Worm (Caenorhabditis elegans): ENCODE data around the gene lec-7.

The lec-7 gene

DNA sequence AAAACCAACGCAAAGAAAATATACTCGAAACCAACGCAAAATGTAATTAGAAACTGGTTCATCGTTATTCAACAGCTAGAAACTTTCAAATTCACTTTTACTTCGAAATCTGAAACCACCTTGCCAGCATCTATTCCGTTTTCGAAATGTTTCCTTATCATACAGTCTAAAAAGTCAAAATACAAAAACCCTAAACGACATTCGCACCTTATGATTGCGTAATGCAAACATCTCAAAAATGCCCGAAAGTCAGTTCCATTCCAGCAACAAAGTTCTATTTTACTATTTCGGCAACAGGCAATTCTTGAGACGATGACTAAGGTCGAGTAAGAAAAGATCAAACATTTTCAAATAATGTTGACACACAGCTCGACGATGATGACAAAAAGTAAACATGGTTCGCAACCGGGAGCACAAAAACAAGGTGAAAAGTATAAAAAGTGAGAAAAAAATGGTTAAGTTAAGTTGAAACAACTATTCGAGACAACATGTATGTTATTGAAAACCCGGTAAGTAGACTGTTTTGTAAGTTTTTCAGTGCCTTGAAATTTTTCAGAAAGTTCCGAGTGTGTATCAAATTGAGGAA is at the start of gene lec-7:
Gene lec-7 (plus strand): TSS at position 297 of the 586 bp plus-strand sequence.
- TF ChIP-seq flt-1 (GFP tag; IDR thresholded peaks at IDR 0.05) (no peak), tab-1 (GFP tag; IDR thresholded peaks at IDR 0.05) (no peak), T22C8.4 (GFP tag; IDR thresholded peaks at IDR 0.05) (no peak), ref-1 (GFP tag; conservative IDR thresholded peaks at IDR 0.05) (no peak), klf-2 (GFP tag; conservative IDR thresholded peaks at IDR 0.05) (no peak)

DNA sequence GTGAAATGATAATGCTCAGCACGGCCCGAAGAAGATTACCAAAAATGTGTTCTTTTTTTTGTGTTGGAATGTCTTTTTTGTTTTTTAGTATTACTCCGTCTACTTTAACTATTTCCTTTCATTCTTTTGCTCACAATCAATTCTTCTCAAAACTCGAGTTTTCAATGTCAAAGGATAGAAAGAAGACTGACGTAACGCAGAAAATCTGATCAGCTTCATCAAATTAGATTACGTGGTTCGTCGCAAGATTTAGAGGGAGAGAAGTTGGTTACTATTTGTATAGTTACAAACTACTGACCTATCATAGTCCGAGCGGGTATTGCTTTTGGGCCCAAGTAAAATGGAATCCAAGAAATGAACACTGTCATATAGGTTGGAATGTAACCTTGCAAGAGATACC is 48.2 kb upstream of the lec-7 start:
- TF ChIP-seq med-1 (GFP tag; optimal IDR thresholded peaks at IDR 0.05; ENCODE audit: insufficient read depth) (no peak), ztf-23 (GFP tag; IDR thresholded peaks at IDR 0.05) (no peak), tab-1 (GFP tag; IDR thresholded peaks at IDR 0.05) (no peak), cog-1 (tag; optimal IDR thresholded peaks at IDR 0.05) (no peak), klf-2 (GFP tag; conservative IDR thresholded peaks at IDR 0.05) (no peak), ztf-29 (GFP tag; IDR thresholded peaks at IDR 0.05) (no peak), flt-1 (GFP tag; IDR thresholded peaks at IDR 0.05) (no peak), ref-1 (GFP tag; conservative IDR thresholded peaks at IDR 0.05) (no peak), T22C8.4 (GFP tag; IDR thresholded peaks at IDR 0.05) (no peak)

- no peak for TF ChIP-seq tab-1 (GFP tag; IDR thresholded peaks at IDR 0.05)
- TF ChIP-seq med-1 (GFP tag; optimal IDR thresholded peaks at IDR 0.05; ENCODE audit: insufficient read depth) = no peak
- no peak for TF ChIP-seq ztf-23 (GFP tag; IDR thresholded peaks at IDR 0.05)
- no peak for TF ChIP-seq klf-2 (GFP tag; conservative IDR thresholded peaks at IDR 0.05)
- TF ChIP-seq cog-1 (tag; optimal IDR thresholded peaks at IDR 0.05) = no peak
- TF ChIP-seq ztf-29 (GFP tag; IDR thresholded peaks at IDR 0.05) = no peak
- no peak for TF ChIP-seq flt-1 (GFP tag; IDR thresholded peaks at IDR 0.05)
- no peak for TF ChIP-seq ref-1 (GFP tag; conservative IDR thresholded peaks at IDR 0.05)
- TF ChIP-seq T22C8.4 (GFP tag; IDR thresholded peaks at IDR 0.05) = no peak
These were observed 47.1 kb upstream of the lec-7 start for ce11 chrX:9804735-9805134.

DNA sequence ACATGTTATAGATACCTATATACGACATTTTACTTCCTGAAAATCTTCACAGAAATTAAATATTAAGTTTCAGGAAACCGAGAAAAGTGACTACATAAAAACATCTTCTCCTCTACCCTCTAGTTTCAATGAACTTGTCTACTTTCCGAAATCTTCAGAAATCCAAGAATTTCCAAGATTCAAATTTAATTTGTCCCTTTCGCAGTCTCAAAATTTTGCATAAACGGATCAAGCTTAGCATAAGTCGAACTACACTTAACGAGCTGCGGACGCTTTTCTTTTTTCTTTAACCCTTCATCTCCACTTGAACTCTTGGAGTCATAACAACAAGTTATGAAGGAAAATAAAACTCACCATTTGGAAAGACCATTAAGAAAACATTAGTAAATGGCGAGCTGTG is 46.4 kb upstream of the lec-7 start:
- TF ChIP-seq ref-1 (GFP tag; conservative IDR thresholded peaks at IDR 0.05) = no peak
- no peak for TF ChIP-seq ztf-23 (GFP tag; IDR thresholded peaks at IDR 0.05)
- TF ChIP-seq ztf-29 (GFP tag; IDR thresholded peaks at IDR 0.05) = no peak
- no peak for TF ChIP-seq klf-2 (GFP tag; conservative IDR thresholded peaks at IDR 0.05)
- no peak for TF ChIP-seq T22C8.4 (GFP tag; IDR thresholded peaks at IDR 0.05)
- TF ChIP-seq med-1 (GFP tag; optimal IDR thresholded peaks at IDR 0.05; ENCODE audit: insufficient read depth) = no peak
- TF ChIP-seq flt-1 (GFP tag; IDR thresholded peaks at IDR 0.05) = no peak
- no peak for TF ChIP-seq cog-1 (tag; optimal IDR thresholded peaks at IDR 0.05)
- TF ChIP-seq tab-1 (GFP tag; IDR thresholded peaks at IDR 0.05) = no peak

DNA sequence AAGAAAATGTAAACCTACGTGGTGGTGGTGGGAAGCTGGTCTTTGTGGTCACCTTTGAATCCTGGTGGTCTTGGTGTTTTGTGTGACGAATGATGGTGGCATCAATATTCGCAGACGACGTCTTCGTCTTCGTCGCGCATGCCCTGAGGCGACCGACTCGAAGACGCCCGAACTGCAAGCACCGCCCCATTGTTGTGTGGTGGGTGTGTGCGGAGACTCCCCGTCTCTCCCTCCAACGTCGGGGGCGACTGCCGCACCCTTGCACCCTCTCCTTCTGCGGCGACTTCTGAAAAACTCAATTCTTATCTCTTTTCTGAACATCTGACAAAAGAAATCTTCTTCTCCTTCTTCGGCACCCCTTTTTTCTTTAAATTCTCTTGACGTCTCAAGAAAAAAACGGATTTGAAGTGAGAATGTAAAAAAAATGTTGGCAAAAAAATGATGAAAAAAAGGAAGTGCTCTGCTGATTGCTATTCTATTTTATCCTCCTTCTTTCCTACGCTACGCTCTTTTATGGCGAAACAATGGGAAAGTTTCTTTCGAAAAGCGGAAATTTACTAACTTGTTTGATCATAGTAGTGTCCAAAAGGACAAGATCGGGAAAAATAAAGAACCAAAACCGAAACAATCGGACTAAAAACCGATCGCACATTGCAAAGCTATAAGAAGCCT is 44.3 kb upstream of the lec-7 start, which contains the start of gene lgc-47:
Gene lgc-47 (minus strand): TSS at position 286 of the 672 bp plus-strand sequence.
- TF ChIP-seq ztf-29 (GFP tag; IDR thresholded peaks at IDR 0.05) (0 out of 2 replicates have a peak, but pooled peaks have one; percentile 35), klf-2 (GFP tag; conservative IDR thresholded peaks at IDR 0.05) (no peak)

- TF ChIP-seq med-1 (GFP tag; optimal IDR thresholded peaks at IDR 0.05; ENCODE audit: insufficient read depth) = no peak
- TF ChIP-seq T22C8.4 (GFP tag; IDR thresholded peaks at IDR 0.05) = no peak
- TF ChIP-seq flt-1 (GFP tag; IDR thresholded peaks at IDR 0.05) = no peak
- TF ChIP-seq ztf-23 (GFP tag; IDR thresholded peaks at IDR 0.05) = no peak
- no peak for TF ChIP-seq tab-1 (GFP tag; IDR thresholded peaks at IDR 0.05)
- no peak for TF ChIP-seq cog-1 (tag; optimal IDR thresholded peaks at IDR 0.05)
- TF ChIP-seq ref-1 (GFP tag; conservative IDR thresholded peaks at IDR 0.05) = no peak
- TF ChIP-seq klf-2 (GFP tag; conservative IDR thresholded peaks at IDR 0.05) = no peak
- no peak for TF ChIP-seq ztf-29 (GFP tag; IDR thresholded peaks at IDR 0.05)
These were observed 37.6 kb upstream of the lec-7 start for ce11 chrX:9814132-9814811.

ce11 chrX:9822173-9822572 is 29.7 kb upstream of the lec-7 start, which contains the start of gene dpy-22:
Gene dpy-22 (minus strand): TSS chrX:9822273.
- TF ChIP-seq cog-1 (tag; optimal IDR thresholded peaks at IDR 0.05) (no peak), klf-2 (GFP tag; conservative IDR thresholded peaks at IDR 0.05) (no peak)

DNA sequence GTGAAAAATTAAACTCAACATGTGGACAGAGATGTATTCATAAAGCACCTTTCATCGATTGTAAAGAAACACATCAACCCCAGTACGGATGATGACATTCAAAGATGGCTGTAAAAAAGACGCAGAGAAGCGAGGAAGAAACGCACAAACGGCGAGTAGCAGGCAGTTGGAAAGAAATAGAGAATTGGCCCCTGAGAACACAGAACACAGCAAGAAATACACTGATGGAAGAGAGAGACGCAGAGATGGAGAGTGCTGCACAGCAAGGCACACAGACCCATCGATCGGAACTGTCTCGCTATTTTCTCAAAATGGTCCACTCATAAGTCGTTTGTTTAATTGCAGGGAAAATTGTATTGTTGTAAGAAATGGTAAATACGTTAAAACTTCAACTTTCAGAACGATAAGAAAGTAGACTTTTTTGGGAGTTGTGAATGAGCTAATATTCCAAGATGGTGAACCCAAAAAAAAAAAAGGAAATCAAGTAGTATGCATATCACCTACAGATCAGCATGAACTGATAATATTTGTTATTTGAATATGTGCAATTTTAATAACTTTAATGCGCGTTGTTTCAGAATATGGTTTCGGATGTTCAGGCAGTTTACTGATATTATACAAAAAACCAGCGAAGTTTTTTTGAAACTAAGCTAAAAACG is 29.1 kb upstream of the lec-7 start:
- TF ChIP-seq flt-1 (GFP tag; IDR thresholded peaks at IDR 0.05) = no peak
- TF ChIP-seq T22C8.4 (GFP tag; IDR thresholded peaks at IDR 0.05) = peak; percentile 44; the same call in 1 of the 2 replicates

DNA sequence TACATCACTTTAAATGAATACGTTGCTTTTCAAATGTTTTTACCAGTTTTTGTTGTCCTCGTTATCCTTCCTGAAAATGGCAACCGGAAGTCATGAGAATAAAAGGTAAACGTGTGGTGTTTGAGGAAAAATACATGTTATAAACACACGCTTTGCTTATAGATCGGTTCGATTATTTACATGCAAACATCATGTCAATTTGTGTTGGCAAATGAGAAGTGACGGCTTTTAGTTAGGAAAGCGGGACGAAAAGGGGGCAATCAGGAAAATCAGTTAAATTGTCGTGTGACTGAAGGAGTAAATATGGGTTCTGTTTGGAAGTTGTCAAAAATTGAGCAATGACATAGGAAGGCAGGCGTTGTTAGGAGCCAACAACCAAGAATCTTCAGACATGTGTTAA is 20.6 kb upstream of the lec-7 start, which contains the start of gene rrc-1:
Gene rrc-1 (minus strand): TSS at position 74 of the 400 bp plus-strand sequence.
- no peak for TF ChIP-seq flt-1 (GFP tag; IDR thresholded peaks at IDR 0.05)

DNA sequence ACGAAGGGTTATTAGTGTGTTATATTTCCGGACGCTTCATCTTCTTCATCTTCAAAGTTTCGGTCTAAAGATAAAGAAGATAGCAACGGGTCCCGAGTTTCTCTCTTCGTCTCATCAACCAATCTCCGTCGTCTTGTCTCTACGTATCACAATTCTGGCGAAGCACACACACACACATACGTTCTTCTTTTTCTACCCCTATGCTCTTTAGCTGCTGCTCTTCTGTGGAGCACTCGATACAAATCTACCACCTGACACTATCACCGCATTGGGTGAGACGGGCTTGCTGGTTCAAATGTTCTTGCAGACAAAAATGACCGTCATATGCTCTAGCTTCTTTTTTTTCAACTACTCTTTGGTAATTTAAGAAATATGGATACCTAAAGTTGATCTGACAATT is 19.5 kb upstream of the lec-7 start:
- TF ChIP-seq flt-1 (GFP tag; IDR thresholded peaks at IDR 0.05) (no peak), T22C8.4 (GFP tag; IDR thresholded peaks at IDR 0.05) (no peak), ztf-29 (GFP tag; IDR thresholded peaks at IDR 0.05) (no peak), tab-1 (GFP tag; IDR thresholded peaks at IDR 0.05) (no peak), cog-1 (tag; optimal IDR thresholded peaks at IDR 0.05) (no peak), klf-2 (GFP tag; conservative IDR thresholded peaks at IDR 0.05) (no peak), med-1 (GFP tag; optimal IDR thresholded peaks at IDR 0.05; ENCODE audit: insufficient read depth) (no peak), ztf-23 (GFP tag; IDR thresholded peaks at IDR 0.05) (no peak), ref-1 (GFP tag; conservative IDR thresholded peaks at IDR 0.05) (no peak)
